Fruit fly (Drosophila melanogaster) whole organism, embryonic: Measurements from ENCODE around the gene Cyp12a5.
A peak's percentile ranks its signal among the peaks of the same experiment; 100 is the strongest.

Experiments used
- BEAF-32 ChIP-seq: fragments of 200-800 bp; sonication (Bioruptor generic); optimal IDR thresholded peaks from 3 replicates; lab custom pipeline; 2017; ENCODE audit warnings: missing biosample characterization, missing genetic modification characterization, mild to moderate bottlenecking, moderate library complexity, missing genetic modification reagents
- CG11093 ChIP-seq: fragments of 200-800 bp; sonication (Bioruptor generic); IDR thresholded peaks from 3 replicates; pipeline ENCODE4 v1.3.6; 2022; ENCODE audit warnings: missing biosample characterization, missing genetic modification characterization
- CG12659 ChIP-seq: fragments of 200-800 bp; sonication (Bioruptor generic); optimal IDR thresholded peaks from 3 replicates; lab custom pipeline; 2017; ENCODE audit warnings: mild to moderate bottlenecking, missing biosample characterization, missing genetic modification reagents, missing genetic modification characterization
- CG13624 ChIP-seq: fragments of 200-800 bp; sonication (Bioruptor generic); optimal IDR thresholded peaks from 2 replicates; lab custom pipeline; 2016; ENCODE audit warnings: missing biosample characterization, missing genetic modification characterization
- CG14050 ChIP-seq: fragments of 200-800 bp; sonication (Bioruptor generic); IDR thresholded peaks from 3 replicates; pipeline ENCODE4 v1.3.6; 2022; ENCODE audit warnings: missing biosample characterization, missing genetic modification characterization
- CG15073 ChIP-seq: fragments of 200-800 bp; sonication (Bioruptor generic); optimal IDR thresholded peaks from 2 replicates; lab custom pipeline; 2016; ENCODE audit warnings: missing biosample characterization, missing genetic modification characterization
- CG15479 ChIP-seq: fragments of 200-800 bp; sonication (Bioruptor generic); optimal IDR thresholded peaks from 3 replicates; lab custom pipeline; 2019; ENCODE audit warnings: missing biosample characterization, mild to moderate bottlenecking, missing genetic modification characterization, moderate library complexity
- CG1647 ChIP-seq: fragments of 200-800 bp; sonication (Bioruptor generic); optimal IDR thresholded peaks from 3 replicates; lab custom pipeline; 2016; ENCODE audit warnings: missing biosample characterization, missing genetic modification characterization
- CG16815 ChIP-seq: fragments of 200-800 bp; sonication (Bioruptor generic); optimal IDR thresholded peaks from 3 replicates; lab custom pipeline; 2017; ENCODE audit warnings: missing biosample characterization, mild to moderate bottlenecking, missing genetic modification characterization
- CG17361 ChIP-seq: fragments of 200-800 bp; sonication (Bioruptor generic); IDR thresholded peaks from 3 replicates; pipeline ENCODE4 v1.3.6; 2022; ENCODE audit warnings: missing biosample characterization, missing genetic modification characterization
- CG18599 ChIP-seq: fragments of 200-800 bp; sonication (Bioruptor generic); optimal IDR thresholded peaks from 3 replicates; lab custom pipeline; 2017; ENCODE audit warnings: missing biosample characterization, missing genetic modification characterization, mild to moderate bottlenecking, moderate library complexity, missing genetic modification reagents
- CG2199 ChIP-seq: fragments of 200-800 bp; sonication (Bioruptor generic); IDR thresholded peaks from 3 replicates; pipeline ENCODE4 v1.3.6; 2022; ENCODE audit warnings: missing biosample characterization, missing genetic modification characterization
- CG42726 ChIP-seq: fragments of 200-800 bp; sonication (Bioruptor generic); IDR thresholded peaks from 2 replicates; pipeline ENCODE4 v1.3.6; 2022; ENCODE audit warnings: missing biosample characterization, missing genetic modification characterization; ENCODE audit not compliant: partially characterized antibody
- CG7271 ChIP-seq: fragments of 200-800 bp; sonication (Bioruptor generic); optimal IDR thresholded peaks from 2 replicates; lab custom pipeline; 2018; ENCODE audit warnings: missing biosample characterization, mild to moderate bottlenecking, missing genetic modification characterization, moderate library complexity
- CG7357 ChIP-seq: fragments of 200-800 bp; sonication (Bioruptor generic); IDR thresholded peaks from 3 replicates; pipeline ENCODE4 v1.3.6; 2022; ENCODE audit warnings: missing biosample characterization, missing genetic modification characterization
- CG8478 ChIP-seq: fragments of >200 bp; optimal IDR thresholded peaks from 2 replicates; lab custom pipeline; 2018
- CG9215 ChIP-seq: fragments of 200-800 bp; sonication (Bioruptor generic); IDR thresholded peaks from 2 replicates; pipeline ENCODE4 v1.3.6; 2022; ENCODE audit warnings: missing biosample characterization, missing genetic modification characterization
- CG9797 ChIP-seq: fragments of 200-800 bp; sonication (Bioruptor generic); optimal IDR thresholded peaks from 3 replicates; lab custom pipeline; 2018; ENCODE audit warnings: missing biosample characterization, mild to moderate bottlenecking, missing genetic modification characterization
- CkIIα-i1 ChIP-seq: fragments of 200-800 bp; sonication (Bioruptor generic); IDR thresholded peaks from 2 replicates; pipeline ENCODE4 v1.3.6; 2022; ENCODE audit warnings: missing biosample characterization, missing genetic modification characterization
- HLHmδ ChIP-seq: fragments of 200-800 bp; sonication (Bioruptor generic); optimal IDR thresholded peaks from 2 replicates; lab custom pipeline; 2018; ENCODE audit warnings: missing biosample characterization, mild to moderate bottlenecking, missing genetic modification characterization, moderate library complexity
- Lim3 ChIP-seq: fragments of 200-800 bp; sonication (Bioruptor generic); IDR thresholded peaks from 2 replicates; pipeline ENCODE4 v1.3.6; 2022; ENCODE audit warnings: missing biosample characterization, missing genetic modification characterization
- Mad ChIP-seq: fragments of 200-800 bp; sonication (Bioruptor generic); optimal IDR thresholded peaks from 2 replicates; lab custom pipeline; 2016; ENCODE audit warnings: missing biosample characterization, missing genetic modification characterization
- NK7.1 ChIP-seq: fragments of 200-800 bp; sonication (Bioruptor generic); optimal IDR thresholded peaks from 3 replicates; lab custom pipeline; 2016; ENCODE audit warnings: missing biosample characterization, missing genetic modification characterization
- Stat92E ChIP-seq, 3 experiments: fragments of >200 bp in 2 of 3; fragments of 200-800 bp in 1 of 3; sonication (Bioruptor generic) in 1 of 3; optimal IDR thresholded peaks; 2 replicates each; lab custom pipeline; 2017 to 2019; ENCODE audit warnings: missing biosample characterization in 3 of 3, missing genetic modification characterization in 3 of 3, mild to moderate bottlenecking in 1 of 3, moderate library complexity in 1 of 3
- Tbp ChIP-seq: fragments of >200 bp; optimal IDR thresholded peaks from 2 replicates; lab custom pipeline; 2018; ENCODE audit warnings: missing biosample characterization, missing genetic modification characterization
- ap ChIP-seq: fragments of 200-800 bp; sonication (Bioruptor generic); IDR thresholded peaks from 2 replicates; pipeline ENCODE4 v1.3.6; 2022; ENCODE audit warnings: missing biosample characterization, missing genetic modification characterization
- bcd ChIP-seq: fragments of 200-800 bp; sonication (Bioruptor generic); optimal IDR thresholded peaks from 2 replicates; lab custom pipeline; 2017; ENCODE audit warnings: missing biosample characterization, mild to moderate bottlenecking, missing genetic modification characterization
- bigmax ChIP-seq: fragments of 200-800 bp; sonication (Bioruptor generic); optimal IDR thresholded peaks from 2 replicates; lab custom pipeline; 2018; ENCODE audit warnings: missing biosample characterization, mild to moderate bottlenecking, missing genetic modification characterization
- bsh ChIP-seq, 2 experiments: fragments of 200-800 bp; sonication (Bioruptor generic); optimal IDR thresholded peaks; 2 replicates each; lab custom pipeline; 2017 to 2018; ENCODE audit warnings: mild to moderate bottlenecking in 2 of 2, missing biosample characterization in 2 of 2, missing genetic modification characterization in 2 of 2, moderate library complexity in 1 of 2
- chif ChIP-seq, 2 experiments: fragments of 200-800 bp; sonication (Bioruptor generic); optimal IDR thresholded peaks; 3 replicates each; lab custom pipeline; 2016; ENCODE audit warnings: missing biosample characterization in 2 of 2, missing genetic modification characterization in 2 of 2
- chinmo ChIP-seq: fragments of 200-800 bp; sonication (Bioruptor generic); IDR thresholded peaks from 4 replicates; pipeline ENCODE4 v1.3.6; 2022; ENCODE audit warnings: missing biosample characterization, missing genetic modification characterization; ENCODE audit not compliant: partially characterized antibody
- gce ChIP-seq: fragments of 200-800 bp; sonication (Bioruptor generic); IDR thresholded peaks from 3 replicates; pipeline ENCODE4 v1.3.6; 2022; ENCODE audit warnings: missing biosample characterization, missing genetic modification characterization
- her ChIP-seq: fragments of 200-800 bp; sonication (Bioruptor generic); optimal IDR thresholded peaks from 2 replicates; lab custom pipeline; 2016; ENCODE audit warnings: missing biosample characterization, missing genetic modification characterization
- hkb ChIP-seq, 2 experiments: fragments of 200-800 bp in 1 of 2; fragments of >200 bp in 1 of 2; sonication (Bioruptor generic) in 1 of 2; IDR thresholded peaks in 1 of 2; optimal IDR thresholded peaks in 1 of 2; 2 replicates each; pipeline versions ENCODE4 v1.3.6 to Lab custom; 2017 to 2022; ENCODE audit warnings: missing biosample characterization in 1 of 2, missing genetic modification characterization in 1 of 2
- hth ChIP-seq: fragments of >200 bp; optimal IDR thresholded peaks from 2 replicates; lab custom pipeline; 2017; ENCODE audit warnings: inconsistent platforms
- inv ChIP-seq: fragments of 200-800 bp; sonication (Bioruptor generic); IDR thresholded peaks from 2 replicates; pipeline ENCODE4 v1.3.6; 2022; ENCODE audit warnings: missing biosample characterization, missing genetic modification characterization; ENCODE audit not compliant: partially characterized antibody
- nau ChIP-seq: fragments of 200-800 bp; sonication (Bioruptor generic); optimal IDR thresholded peaks from 3 replicates; lab custom pipeline; 2017; ENCODE audit warnings: missing biosample characterization, mild to moderate bottlenecking, missing genetic modification characterization, missing genetic modification reagents
- nom ChIP-seq: fragments of 200-800 bp; sonication (Bioruptor generic); optimal IDR thresholded peaks from 2 replicates; lab custom pipeline; 2017; ENCODE audit warnings: missing biosample characterization, missing genetic modification characterization, mild to moderate bottlenecking, moderate library complexity, missing genetic modification reagents
- onecut ChIP-seq: fragments of 200-800 bp; sonication (Bioruptor generic); IDR thresholded peaks from 2 replicates; pipeline ENCODE4 v1.3.6; 2022; ENCODE audit warnings: missing biosample characterization, missing genetic modification characterization
- ro ChIP-seq: fragments of 200-800 bp; sonication (Bioruptor generic); IDR thresholded peaks from 2 replicates; pipeline ENCODE4 v1.3.6; 2022; ENCODE audit warnings: missing biosample characterization, missing genetic modification characterization
- sens-2 ChIP-seq: fragments of 200-800 bp; sonication (Bioruptor generic); IDR thresholded peaks from 2 replicates; pipeline ENCODE4 v1.3.6; 2022; ENCODE audit warnings: missing biosample characterization, missing genetic modification characterization
- shn ChIP-seq: fragments of 200-800 bp; sonication (Bioruptor generic); optimal IDR thresholded peaks from 3 replicates; lab custom pipeline; 2016; ENCODE audit warnings: missing biosample characterization, missing genetic modification characterization
- slbo ChIP-seq: fragments of 200-800 bp; sonication (Bioruptor generic); IDR thresholded peaks from 2 replicates; pipeline ENCODE4 v1.3.6; 2022; ENCODE audit warnings: missing biosample characterization, missing genetic modification characterization
- ssp ChIP-seq: fragments of 200-800 bp; sonication (Bioruptor generic); IDR thresholded peaks from 2 replicates; pipeline ENCODE4 v1.3.6; 2022; ENCODE audit warnings: missing biosample characterization, missing genetic modification characterization
- stc ChIP-seq: fragments of 200-800 bp; sonication (Bioruptor generic); IDR thresholded peaks from 2 replicates; pipeline ENCODE4 v1.3.6; 2022; ENCODE audit warnings: missing biosample characterization, missing genetic modification characterization
- tap ChIP-seq: fragments of 200-800 bp; optimal IDR thresholded peaks from 3 replicates; lab custom pipeline; 2019; ENCODE audit warnings: missing biosample characterization, mild to moderate bottlenecking, missing genetic modification characterization, moderate library complexity
- zen ChIP-seq: fragments of 200-800 bp; sonication (Bioruptor generic); optimal IDR thresholded peaks from 3 replicates; lab custom pipeline; 2018; ENCODE audit warnings: missing biosample characterization, mild to moderate bottlenecking, missing genetic modification characterization, moderate library complexity
- zf30C ChIP-seq: fragments of 200-800 bp; sonication (Bioruptor generic); optimal IDR thresholded peaks from 3 replicates; lab custom pipeline; 2018; ENCODE audit warnings: missing biosample characterization, mild to moderate bottlenecking, missing genetic modification characterization

Cyp12a5 gene

DNA sequence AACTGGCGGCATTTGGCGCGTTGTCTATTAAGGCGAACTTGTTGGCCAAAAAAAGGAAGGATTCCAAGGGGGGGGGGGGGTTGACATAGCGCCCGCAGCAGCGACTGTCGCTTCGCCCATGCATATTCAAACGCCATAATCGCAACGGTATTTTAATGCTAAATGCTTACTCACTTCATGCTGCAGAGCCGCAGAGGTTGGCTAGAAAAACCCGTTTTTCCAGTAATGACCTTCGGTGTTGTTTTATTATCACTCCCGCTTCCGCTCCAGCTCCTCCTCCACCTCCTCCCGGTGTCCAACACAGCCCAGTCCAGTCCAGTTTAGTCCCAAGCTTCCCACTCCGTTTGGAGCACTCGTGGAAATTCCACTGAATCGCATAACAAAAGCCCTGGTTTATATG, 21.3 kb upstream of the Cyp12a5 start (continued):
- TF ChIP-seq chinmo (GFP tag; lab: Robert Waterston, UW), result peak; percentile 62; the same call in 1 of the 4 replicates
- TF ChIP-seq CG1647 (GFP tag; lab: Kevin White, UChicago), result no peak
- no peak for TF ChIP-seq ap
- no peak for TF ChIP-seq stc (GFP tag; lab: Robert Waterston, UW)
- TF ChIP-seq, all 482 proteins: peak for 8

DNA sequence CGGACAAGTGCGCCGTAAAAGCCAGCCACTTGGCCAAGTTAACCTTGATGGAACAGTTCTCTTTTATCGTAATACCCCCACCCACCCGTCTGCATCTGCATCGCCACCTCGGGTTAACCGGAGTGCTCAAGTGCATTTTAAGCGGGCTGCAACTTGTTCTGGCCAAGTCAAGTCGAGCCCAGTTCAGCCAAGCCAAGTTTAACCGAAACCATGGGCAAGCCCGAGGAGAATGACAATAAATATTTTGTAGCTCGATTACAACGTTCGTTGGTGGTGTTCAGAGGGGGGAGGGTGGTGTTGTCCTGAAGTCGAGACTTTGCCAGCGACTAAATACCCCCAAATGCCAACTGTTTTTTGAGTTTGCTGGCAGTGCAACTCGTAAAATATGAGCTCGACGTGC, 20.1 kb upstream of the Cyp12a5 start:
- TF ChIP-seq nom (GFP tag; lab: Kevin White, UChicago) (peak; percentile 4), CG15479 (no peak)

DNA sequence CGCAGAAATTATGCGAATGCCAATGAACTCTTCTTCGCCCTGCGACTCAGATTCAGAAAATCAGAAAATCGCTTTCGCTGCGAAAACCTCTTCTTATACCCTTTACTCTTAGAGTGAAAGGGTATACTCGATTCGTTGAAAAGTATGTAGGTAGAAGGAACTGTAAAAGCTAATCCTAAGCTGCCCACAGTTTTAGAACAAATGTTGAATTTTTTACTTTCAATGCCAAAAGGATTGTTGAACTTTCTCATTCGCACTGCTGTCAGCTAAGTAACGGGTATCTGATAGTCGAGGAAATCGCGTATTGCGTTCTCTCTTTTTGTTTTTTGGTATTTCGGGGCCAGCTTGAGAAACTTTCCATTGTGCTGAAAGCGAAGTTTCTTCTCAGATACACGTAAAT, 18.6 kb upstream of the Cyp12a5 start:
- TF ChIP-seq Lim3 (no peak), bcd (no peak), CG12659 (GFP tag; lab: Kevin White, UChicago) (no peak), CG16815 (GFP tag; lab: Kevin White, UChicago) (no peak), Mad (GFP tag; lab: Kevin White, UChicago) (no peak), CG14050 (GFP tag; lab: Robert Waterston, UW) (no peak), CG7357 (no peak), nau (GFP tag; lab: Kevin White, UChicago) (no peak), Tbp (GFP tag; lab: Kevin White, UChicago) (no peak), onecut (GFP tag; lab: Robert Waterston, UW) (no peak), CG13624 (GFP tag; lab: Kevin White, UChicago) (no peak), zf30C (GFP tag; lab: Kevin White, UChicago) (no peak), her (no peak), sens-2 (no peak), NK7.1 (GFP tag; lab: Kevin White, UChicago) (no peak), CG18599 (no peak), chif (GFP tag; optimal IDR thresholded peaks at IDR 0.05; lab: Kevin White, UChicago) (peak in 1 of 2 experiments; percentile 22), hth (no peak), bigmax (GFP tag; lab: Kevin White, UChicago) (no peak), bsh (GFP tag; optimal IDR thresholded peaks at IDR 0.05; lab: Kevin White, UChicago) (peak in 1 of 2 experiments; percentile 69), ro (GFP tag; lab: Robert Waterston, UW) (no peak), ssp (GFP tag; lab: Robert Waterston, UW) (no peak), tap (tag; lab: Kevin White, UChicago) (no peak), BEAF-32 (GFP tag; lab: Kevin White, UChicago) (no peak), slbo (GFP tag; lab: Robert Waterston, UW) (no peak), CG17361 (GFP tag; lab: Robert Waterston, UW) (peak; percentile 56), CG9215 (GFP tag; lab: Robert Waterston, UW) (no peak), CG8478 (lab: Kevin White, UChicago) (no peak), zen (tag; lab: Kevin White, UChicago) (no peak), HLHmδ (no peak), CG42726 (no peak), gce (GFP tag; lab: Robert Waterston, UW) (no peak), CkIIα-i1 (GFP tag; lab: Robert Waterston, UW) (no peak), hkb (optimal IDR thresholded peaks at IDR 0.05; lab: Kevin White, UChicago) (no peak), hkb (GFP tag; IDR thresholded peaks at IDR 0.05; lab: Robert Waterston, UW) (no peak), shn (GFP tag; lab: Kevin White, UChicago) (peak; percentile 9), CG7271 (tag; lab: Kevin White, UChicago) (no peak), CG11093 (GFP tag; lab: Robert Waterston, UW) (0 out of 3 replicates have a peak, but pooled peaks have one; percentile 28), Stat92E (GFP tag; optimal IDR thresholded peaks at IDR 0.05; lab: Kevin White, UChicago) (no peak), inv (GFP tag; lab: Robert Waterston, UW) (peak; percentile 25; the same call in 1 of the 2 replicates), CG15073 (no peak), CG9797 (GFP tag; lab: Kevin White, UChicago) (no peak), CG2199 (GFP tag; lab: Robert Waterston, UW) (no peak)
